Fruit fly (Drosophila melanogaster) Kc167 (cell line): ENCODE data around the gene CG13457.

Experiments
- Myc ChIP-seq: fragments of >200 bp; optimal IDR thresholded peaks from 2 replicates; lab custom pipeline; 2017; ENCODE audit warnings: missing external identifiers
- Sin3A ChIP-seq: fragments of >200 bp; optimal IDR thresholded peaks from 2 replicates; lab custom pipeline; 2018; ENCODE audit warnings: missing external identifiers
- h ChIP-seq: fragments of >200 bp; optimal IDR thresholded peaks from 3 replicates; lab custom pipeline; 2018; ENCODE audit warnings: missing external identifiers

- TF ChIP-seq h (no peak), Sin3A (lab: Kevin White, UChicago) (no peak), Myc (lab: Kevin White, UChicago) (no peak)
These were observed 5.5 kb downstream of the CG13457 start for dm6 chr3L:15125717-15126116.
